Worm (Caenorhabditis elegans) whole organism, L1 larva: ENCODE data around the gene plk-1.
A peak's percentile ranks its signal among the peaks of the same experiment; 100 is the strongest.

Source experiments
- C16A3.4 ChIP-seq: fragments of 150-350 bp; optimal IDR thresholded peaks from 2 replicates; lab custom pipeline; 2014; ENCODE audit warnings: missing biosample characterization, missing genetic modification characterization
- aha-1 ChIP-seq: fragments of 150-350 bp; optimal IDR thresholded peaks from 2 replicates; lab custom pipeline; 2014; ENCODE audit warnings: missing biosample characterization, missing genetic modification characterization
- alr-1 ChIP-seq: fragments of 200-800 bp; sonication (Bioruptor generic); optimal IDR thresholded peaks from 2 replicates; lab custom pipeline; 2018; ENCODE audit warnings: borderline replicate concordance, mild to moderate bottlenecking, missing genetic modification characterization, missing compliant biosample characterization
- blmp-1 ChIP-seq: fragments of 150-350 bp; optimal IDR thresholded peaks from 2 replicates; lab custom pipeline; 2014; ENCODE audit warnings: missing biosample characterization, missing genetic modification characterization
- ceh-63 ChIP-seq: fragments of 200-800 bp; sonication (Bioruptor generic); optimal IDR thresholded peaks from 2 replicates; lab custom pipeline; 2018; ENCODE audit warnings: mild to moderate bottlenecking, missing genetic modification characterization, missing compliant biosample characterization
- ceh-8 ChIP-seq: fragments of 200-800 bp; sonication (Bioruptor generic); optimal IDR thresholded peaks from 2 replicates; lab custom pipeline; 2018; ENCODE audit warnings: mild to moderate bottlenecking, missing genetic modification characterization, moderate library complexity, missing compliant biosample characterization
- ceh-82 ChIP-seq, 3 experiments: fragments of 150-350 bp in 1 of 3; sonication (generic microtip) in 2 of 3; optimal IDR thresholded peaks; 2 replicates each; lab custom pipeline; 2014 to 2017; ENCODE audit warnings: missing biosample characterization in 3 of 3, missing genetic modification characterization in 3 of 3
- ceh-88 ChIP-seq: fragments of 200-800 bp; sonication (Bioruptor generic); IDR thresholded peaks from 2 replicates; pipeline ENCODE4 v1.3.6; 2022; ENCODE audit warnings: missing genetic modification characterization, missing compliant biosample characterization
- ces-1 ChIP-seq: fragments of 150-350 bp; optimal IDR thresholded peaks from 2 replicates; lab custom pipeline; 2014; ENCODE audit warnings: missing biosample characterization, missing genetic modification reagents, missing genetic modification characterization
- dsc-1 ChIP-seq: sonication (generic microtip); optimal IDR thresholded peaks from 2 replicates; lab custom pipeline; 2016; ENCODE audit warnings: mild to moderate bottlenecking, missing genetic modification characterization, missing compliant biosample characterization
- efl-1 ChIP-seq, 4 experiments: fragments of 150-350 bp; optimal IDR thresholded peaks in 3 of 4; peaks in 1 of 4; 1 replicate in 1 of 4; 2 replicates in 3 of 4; lab custom pipeline; 2014; ENCODE audit warnings: missing biosample characterization in 2 of 4, missing genetic modification characterization in 2 of 4, missing genetic modification reagents in 2 of 4
- egl-27 ChIP-seq, 2 experiments: fragments of 150-350 bp in 1 of 2; sonication (generic microtip); optimal IDR thresholded peaks; 3 replicates each; lab custom pipeline; 2017 to 2018; ENCODE audit warnings: missing biosample characterization in 2 of 2, missing genetic modification characterization in 2 of 2, missing genetic modification reagents in 2 of 2
- elt-3 ChIP-seq, 6 experiments: fragments of 150-350 bp in 1 of 6; sonication (generic microtip); optimal IDR thresholded peaks; 2 replicates each; lab custom pipeline; 2017 to 2018; ENCODE audit warnings: missing biosample characterization in 6 of 6, missing genetic modification characterization in 6 of 6, inconsistent platforms in 1 of 6
- ets-5 ChIP-seq: fragments of 200-800 bp; sonication (Bioruptor generic); IDR thresholded peaks from 2 replicates; pipeline ENCODE4 v1.3.6; 2022; ENCODE audit warnings: missing genetic modification characterization, missing compliant biosample characterization
- fkh-10 ChIP-seq: sonication (generic microtip); optimal IDR thresholded peaks from 2 replicates; lab custom pipeline; 2017; ENCODE audit warnings: missing biosample characterization, missing genetic modification reagents, missing genetic modification characterization
- fkh-4 ChIP-seq: sonication (generic microtip); optimal IDR thresholded peaks from 2 replicates; lab custom pipeline; 2016; ENCODE audit warnings: missing compliant biosample characterization, missing genetic modification characterization, borderline replicate concordance
- irx-1 ChIP-seq: sonication (generic microtip); optimal IDR thresholded peaks from 2 replicates; lab custom pipeline; 2016; ENCODE audit warnings: missing genetic modification characterization, missing compliant biosample characterization
- isw-1 ChIP-seq: fragments of 200-800 bp; sonication (Bioruptor generic); IDR thresholded peaks from 2 replicates; pipeline ENCODE4 v1.3.6; 2022; ENCODE audit warnings: missing genetic modification characterization, missing compliant biosample characterization
- lin-15B ChIP-seq: fragments of 150-350 bp; sonication (generic microtip); optimal IDR thresholded peaks from 3 replicates; lab custom pipeline; 2014; ENCODE audit warnings: missing biosample characterization, missing genetic modification characterization
- lin-35 ChIP-seq, 2 experiments: fragments of 150-350 bp; optimal IDR thresholded peaks; 2 replicates each; lab custom pipeline; 2014; ENCODE audit warnings: missing biosample characterization in 2 of 2, missing genetic modification characterization in 2 of 2, missing genetic modification reagents in 2 of 2
- lir-3 ChIP-seq: sonication (generic microtip); optimal IDR thresholded peaks from 2 replicates; lab custom pipeline; 2016; ENCODE audit warnings: mild to moderate bottlenecking, missing genetic modification characterization, moderate library complexity, missing compliant biosample characterization; ENCODE audit not compliant: poor library complexity
- lsy-2 ChIP-seq, 2 experiments: fragments of 150-350 bp; optimal IDR thresholded peaks; 2 replicates each; lab custom pipeline; 2014; ENCODE audit warnings: missing biosample characterization in 2 of 2, missing genetic modification characterization in 2 of 2
- mef-2 ChIP-seq: fragments of 150-350 bp; optimal IDR thresholded peaks from 2 replicates; lab custom pipeline; 2014; ENCODE audit warnings: missing biosample characterization, missing genetic modification characterization
- nhr-19 ChIP-seq: fragments of 200-800 bp; sonication (Bioruptor generic); conservative IDR thresholded peaks from 2 replicates; pipeline ENCODE4 v1.3.6; 2022; ENCODE audit warnings: missing genetic modification characterization, missing compliant biosample characterization
- nhr-20 ChIP-seq: sonication (generic microtip); optimal IDR thresholded peaks from 2 replicates; lab custom pipeline; 2016; ENCODE audit warnings: mild to moderate bottlenecking, missing genetic modification characterization, missing compliant biosample characterization
- nhr-237 ChIP-seq: fragments of 150-350 bp; optimal IDR thresholded peaks from 2 replicates; lab custom pipeline; 2014; ENCODE audit warnings: missing biosample characterization, missing genetic modification characterization
- nhr-47 ChIP-seq: sonication (generic microtip); optimal IDR thresholded peaks from 2 replicates; lab custom pipeline; 2016; ENCODE audit warnings: mild to moderate bottlenecking, missing genetic modification characterization, moderate library complexity, missing compliant biosample characterization
- nhr-71 ChIP-seq: sonication (generic microtip); optimal IDR thresholded peaks from 2 replicates; lab custom pipeline; 2016; ENCODE audit warnings: mild to moderate bottlenecking, missing genetic modification characterization, moderate library complexity, missing compliant biosample characterization
- nhr-76 ChIP-seq: sonication (generic microtip); optimal IDR thresholded peaks from 2 replicates; lab custom pipeline; 2017; ENCODE audit warnings: missing biosample characterization, missing genetic modification characterization
- nhr-84 ChIP-seq: sonication (generic microtip); optimal IDR thresholded peaks from 2 replicates; lab custom pipeline; 2017; ENCODE audit warnings: missing biosample characterization, missing genetic modification characterization
- rnt-1 ChIP-seq: sonication (generic microtip); optimal IDR thresholded peaks from 2 replicates; lab custom pipeline; 2016; ENCODE audit warnings: mild to moderate bottlenecking, missing genetic modification characterization, moderate library complexity, missing compliant biosample characterization
- snu-23 ChIP-seq: sonication (generic microtip); optimal IDR thresholded peaks from 2 replicates; lab custom pipeline; 2016; ENCODE audit warnings: missing genetic modification characterization, missing compliant biosample characterization
- sox-4 ChIP-seq: sonication (generic microtip); optimal IDR thresholded peaks from 2 replicates; lab custom pipeline; 2016; ENCODE audit warnings: missing genetic modification characterization, missing compliant biosample characterization
- sup-37 ChIP-seq: fragments of 200-800 bp; sonication (Bioruptor generic); optimal IDR thresholded peaks from 2 replicates; lab custom pipeline; 2018; ENCODE audit warnings: mild to moderate bottlenecking, missing genetic modification characterization, missing compliant biosample characterization
- swsn-7 ChIP-seq: sonication (generic microtip); optimal IDR thresholded peaks from 2 replicates; lab custom pipeline; 2016; ENCODE audit warnings: missing genetic modification characterization, missing compliant biosample characterization
- tlp-1 ChIP-seq: fragments of 150-350 bp; optimal IDR thresholded peaks from 2 replicates; lab custom pipeline; 2014; ENCODE audit warnings: missing biosample characterization, missing genetic modification characterization
- unc-62 ChIP-seq: fragments of 150-350 bp; optimal IDR thresholded peaks from 2 replicates; lab custom pipeline; 2014; ENCODE audit warnings: missing biosample characterization, missing genetic modification reagents, missing genetic modification characterization
- unc-98 ChIP-seq: fragments of 200-800 bp; sonication (Bioruptor generic); IDR thresholded peaks from 2 replicates; pipeline ENCODE4 v1.3.6; 2022; ENCODE audit warnings: missing genetic modification characterization, missing compliant biosample characterization
- vab-15 ChIP-seq: sonication (generic microtip); optimal IDR thresholded peaks from 2 replicates; lab custom pipeline; 2017; ENCODE audit warnings: missing genotype, mild to moderate bottlenecking, missing genetic modification characterization, missing compliant biosample characterization
- xbp-1 ChIP-seq: sonication (generic microtip); optimal IDR thresholded peaks from 2 replicates; lab custom pipeline; 2016; ENCODE audit warnings: missing genetic modification characterization, missing compliant biosample characterization
- zip-4 ChIP-seq: fragments of 200-800 bp; sonication (Bioruptor generic); optimal IDR thresholded peaks from 2 replicates; lab custom pipeline; 2018; ENCODE audit warnings: mild to moderate bottlenecking, missing genetic modification characterization, moderate library complexity, missing compliant biosample characterization
- ztf-11 ChIP-seq, 2 experiments: sonication (generic microtip); optimal IDR thresholded peaks; 2 replicates each; lab custom pipeline; 2016 to 2017; ENCODE audit warnings: missing genetic modification characterization in 2 of 2, missing biosample characterization in 1 of 2, missing compliant biosample characterization in 1 of 2
- ztf-4 ChIP-seq: fragments of 150-350 bp; optimal IDR thresholded peaks from 2 replicates; lab custom pipeline; 2014; ENCODE audit warnings: missing biosample characterization, missing genetic modification characterization

plk-1 gene

DNA sequence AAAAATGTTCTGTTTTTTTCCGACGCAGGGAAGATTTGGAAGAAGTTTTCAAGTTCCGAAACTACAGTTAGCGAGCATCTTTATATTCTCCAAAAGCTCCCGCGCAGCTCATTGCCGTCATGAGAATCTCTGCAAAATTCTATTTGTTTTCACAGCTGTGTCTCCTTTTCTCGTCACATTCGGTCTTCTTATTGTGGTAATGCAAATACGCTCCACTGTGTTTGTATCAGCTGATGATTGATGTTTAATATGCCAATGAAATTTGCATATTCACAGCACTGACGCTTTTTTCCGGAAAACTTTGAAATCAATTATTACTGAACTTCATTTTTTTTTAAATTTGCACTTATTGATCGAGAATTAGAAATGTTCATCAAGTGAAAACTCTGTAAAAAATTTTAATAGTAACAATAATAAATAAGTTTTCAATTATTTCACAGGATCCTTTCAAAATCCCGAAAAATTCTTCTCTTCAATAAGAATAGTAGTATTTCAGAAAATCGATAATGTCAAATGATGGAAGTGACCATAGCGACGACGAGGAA is 8.0 kb upstream of the plk-1 start, which contains the start of gene K06H7.2 (continued):
- TF ChIP-seq tlp-1 (tag; lab: Kevin White, UChicago) (no peak), unc-62 (no peak), nhr-71 (tag; lab: Kevin White, UChicago) (peak; percentile 66), ceh-88 (no peak), sox-4 (tag; lab: Kevin White, UChicago) (no peak), isw-1 (GFP tag; lab: Robert Waterston, UW) (no peak; the same call in 1 of the 2 replicates), irx-1 (tag; lab: Kevin White, UChicago) (no peak), C16A3.4 (tag; lab: Kevin White, UChicago) (peak; percentile 63), ceh-82 (tag; optimal IDR thresholded peaks at IDR 0.05; lab: Kevin White, UChicago) (peak in 1 of 3 experiments; percentile 39), lin-35 (GFP tag; optimal IDR thresholded peaks at IDR 0.05; lab: Kevin White, UChicago) (peak; percentile 53 to 78), nhr-237 (tag; lab: Kevin White, UChicago) (peak; percentile 57), unc-98 (GFP tag; lab: Robert Waterston, UW) (no peak), dsc-1 (tag; lab: Kevin White, UChicago) (peak; percentile 19), egl-27 (tag; optimal IDR thresholded peaks at IDR 0.05; lab: Kevin White, UChicago) (no peak), swsn-7 (peak; percentile 35)

DNA sequence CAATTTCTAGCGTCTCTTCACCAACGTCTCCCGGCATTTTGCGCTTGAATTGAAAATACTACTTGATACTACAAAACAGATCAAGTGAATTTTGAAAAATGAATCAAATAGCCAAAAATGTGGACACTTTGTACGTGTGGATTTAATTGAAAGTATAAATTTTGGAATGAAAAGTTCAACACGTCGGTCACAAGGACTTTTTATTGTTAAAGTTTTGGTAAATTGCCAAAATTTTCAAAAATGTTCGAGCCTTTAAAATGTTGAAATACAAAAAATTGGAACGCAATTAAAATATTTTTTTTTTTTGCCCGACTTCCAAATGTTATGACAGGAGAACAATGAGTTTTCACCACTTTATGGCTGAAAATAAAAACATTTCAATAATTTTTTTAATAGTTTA is 3.0 kb upstream of the plk-1 start, which contains the start of gene K06H7.8:
TSS of gene K06H7.8 (minus strand) at position 101 of the 400 bp plus-strand sequence.
- TF ChIP-seq irx-1 (tag; lab: Kevin White, UChicago) (no peak), ztf-4 (tag; lab: Kevin White, UChicago) (no peak), swsn-7 (no peak), ztf-11 (tag; optimal IDR thresholded peaks at IDR 0.05; lab: Kevin White, UChicago) (no peak), ces-1 (no peak), nhr-20 (no peak)

DNA sequence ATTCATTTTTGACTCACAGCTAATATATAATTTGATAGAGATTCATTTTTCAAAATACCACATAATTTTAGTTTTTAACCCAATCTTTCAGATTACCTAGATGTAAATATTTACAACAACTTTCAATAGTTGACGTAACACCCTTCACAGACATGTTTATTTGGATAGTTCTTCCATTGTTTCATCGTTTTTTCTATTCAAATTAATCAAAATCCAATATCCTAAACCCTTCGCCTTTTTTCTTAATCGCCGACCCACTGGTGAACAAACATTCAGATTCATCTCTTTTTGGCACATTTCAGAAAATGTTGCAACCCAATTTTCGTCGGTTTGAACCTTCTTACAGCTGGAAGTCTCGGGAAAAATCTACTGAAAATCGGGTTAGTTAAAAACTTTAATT is 2.1 kb upstream of the plk-1 start, which contains the start of gene K06H7.1:
TSS of gene K06H7.1 (plus strand) at position 301 of the 400 bp plus-strand sequence.
- TF ChIP-seq ceh-63 (GFP tag; lab: Kevin White, UChicago), result no peak
- no peak for TF ChIP-seq lsy-2 (tag; optimal IDR thresholded peaks at IDR 0.05; lab: Kevin White, UChicago)
- TF ChIP-seq swsn-7, result no peak
- no peak for TF ChIP-seq fkh-4
- no peak for TF ChIP-seq lir-3
- TF ChIP-seq efl-1 (optimal IDR thresholded peaks at IDR 0.05; lab: Kevin White, UChicago), result no peak
- TF ChIP-seq efl-1 (GFP tag; optimal IDR thresholded peaks at IDR 0.05 in 1 of 2; lab: Kevin White, UChicago), result peak in 1 of 2 experiments; percentile 3

ce11 chrIII:8105771-8106170 is 4.6 kb downstream of the plk-1 start:
- TF ChIP-seq zip-4 (GFP tag; lab: Kevin White, UChicago) (no peak), xbp-1 (tag; lab: Kevin White, UChicago) (no peak), aha-1 (no peak), nhr-76 (tag; lab: Kevin White, UChicago) (no peak), blmp-1 (tag; lab: Kevin White, UChicago) (peak; percentile 12), efl-1 (optimal IDR thresholded peaks at IDR 0.05; lab: Kevin White, UChicago) (no peak), efl-1 (GFP tag; optimal IDR thresholded peaks at IDR 0.05 in 1 of 2; lab: Kevin White, UChicago) (peak in 1 of 2 experiments; percentile 88), fkh-10 (GFP tag; lab: Kevin White, UChicago) (no peak), lin-15B (no peak)

DNA sequence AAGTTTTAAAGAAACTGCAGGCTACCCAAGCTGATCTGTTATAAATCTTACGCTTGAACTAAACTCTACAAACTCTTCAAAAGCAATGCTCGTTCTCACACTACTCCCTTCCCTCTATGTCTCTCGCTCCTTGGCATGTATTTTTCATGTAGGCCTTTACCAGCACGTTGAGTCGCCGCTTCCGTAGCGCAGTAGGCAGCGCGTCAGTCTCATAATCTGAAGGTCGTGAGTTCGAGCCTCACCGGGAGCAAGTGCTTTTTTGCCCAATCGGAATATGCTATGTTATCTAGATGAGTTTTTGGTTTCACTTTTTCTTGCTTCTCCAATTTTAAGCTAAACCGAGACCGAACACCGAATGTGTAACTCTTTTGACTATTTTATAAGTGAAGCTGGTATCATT is 5.3 kb downstream of the plk-1 start:
- no peak for TF ChIP-seq mef-2
- no peak for TF ChIP-seq ets-5 (GFP tag; lab: Robert Waterston, UW)
- TF ChIP-seq alr-1, result no peak
- TF ChIP-seq nhr-20, result peak; percentile 51
- TF ChIP-seq nhr-47 (tag; lab: Kevin White, UChicago), result peak; percentile 71
- peak; percentile 52; the same call in 1 of the 2 replicates for TF ChIP-seq nhr-19 (GFP tag; lab: Robert Waterston, UW)
- TF ChIP-seq nhr-71 (tag; lab: Kevin White, UChicago), result peak; percentile 62
- no peak for TF ChIP-seq ceh-8 (GFP tag; lab: Kevin White, UChicago)
- peak; percentile 11 for TF ChIP-seq vab-15
- peak; percentile 67 for TF ChIP-seq snu-23 (GFP tag; lab: Kevin White, UChicago)
- TF ChIP-seq elt-3 (tag; optimal IDR thresholded peaks at IDR 0.05; lab: Kevin White, UChicago), result no peak
- peak; percentile 23 for TF ChIP-seq fkh-10 (GFP tag; lab: Kevin White, UChicago)
- TF ChIP-seq efl-1 (optimal IDR thresholded peaks at IDR 0.05; lab: Kevin White, UChicago), result peak; percentile 36 to 51
- TF ChIP-seq efl-1 (GFP tag; optimal IDR thresholded peaks at IDR 0.05 in 1 of 2; lab: Kevin White, UChicago), result peak; percentile 37 to 95
- peak; percentile 39 for TF ChIP-seq C16A3.4 (tag; lab: Kevin White, UChicago)
- TF ChIP-seq dsc-1 (tag; lab: Kevin White, UChicago), result peak; percentile 61
- TF ChIP-seq lsy-2 (tag; optimal IDR thresholded peaks at IDR 0.05; lab: Kevin White, UChicago), result peak; percentile 52 to 68
- TF ChIP-seq sup-37 (GFP tag; lab: Kevin White, UChicago), result no peak
- TF ChIP-seq rnt-1 (tag; lab: Kevin White, UChicago), result peak; percentile 61
- TF ChIP-seq nhr-84 (tag; lab: Kevin White, UChicago), result no peak
